Worm (Caenorhabditis elegans) whole organism, late embryonic: ENCODE measurements around the gene C26B9.7.

Source experiments
- ceh-48 ChIP-seq: sonication (generic microtip); optimal IDR thresholded peaks from 2 replicates; lab custom pipeline; 2016; ENCODE audit warnings: missing genetic modification characterization, inconsistent platforms, missing compliant biosample characterization
- fkh-10 ChIP-seq: fragments of 150-350 bp; optimal IDR thresholded peaks from 2 replicates; lab custom pipeline; 2014; ENCODE audit warnings: missing biosample characterization, missing genetic modification reagents, missing genetic modification characterization
- sdc-2 ChIP-seq: sonication (generic microtip); optimal IDR thresholded peaks from 2 replicates; lab custom pipeline; 2016; ENCODE audit warnings: missing genotype, missing genetic modification characterization, missing compliant biosample characterization

ce11 chrX:5373597-5373996, 31.5 kb downstream of the C26B9.7 start:
- TF ChIP-seq fkh-10 (GFP tag; lab: Kevin White, UChicago): no peak
- TF ChIP-seq ceh-48: no peak
- no peak for TF ChIP-seq sdc-2
